Worm (Caenorhabditis elegans) whole organism, midembryonic: ENCODE results near the gene nhr-93.
"Not testable (repeated sequence)": the region's sequence is repeated elsewhere in the genome, so short reads cannot be mapped to it uniquely, and the experiment has no call there.

Experiments used
- T22C8.4 ChIP-seq: fragments of 200-800 bp; sonication (Bioruptor generic); IDR thresholded peaks from 2 replicates; pipeline ENCODE4 v1.3.6; 2022; ENCODE audit warnings: missing genetic modification characterization, missing compliant biosample characterization
- cog-1 ChIP-seq: sonication (generic microtip); optimal IDR thresholded peaks from 2 replicates; lab custom pipeline; 2016; ENCODE audit warnings: missing genetic modification characterization, missing compliant biosample characterization
- flt-1 ChIP-seq: fragments of 200-800 bp; sonication (Bioruptor generic); IDR thresholded peaks from 2 replicates; pipeline ENCODE4 v1.3.6; 2022; ENCODE audit warnings: missing genetic modification characterization, missing compliant biosample characterization
- klf-2 ChIP-seq: fragments of 200-800 bp; sonication (Bioruptor generic); conservative IDR thresholded peaks from 2 replicates; pipeline ENCODE4 v1.3.6; 2022; ENCODE audit warnings: missing genetic modification reagents, missing genetic modification characterization, missing compliant biosample characterization
- med-1 ChIP-seq: sonication (generic microtip); optimal IDR thresholded peaks from 2 replicates; lab custom pipeline; 2017; ENCODE audit warnings: missing genetic modification characterization, mild to moderate bottlenecking, missing compliant biosample characterization, antibody characterized with exemption, missing genetic modification reagents; ENCODE audit not compliant: insufficient read depth
- ref-1 ChIP-seq: fragments of 200-800 bp; sonication (Bioruptor generic); conservative IDR thresholded peaks from 2 replicates; pipeline ENCODE4 v1.3.6; 2022; ENCODE audit warnings: missing genetic modification reagents, missing genetic modification characterization, missing compliant biosample characterization
- tab-1 ChIP-seq: fragments of 200-800 bp; sonication (Bioruptor generic); IDR thresholded peaks from 2 replicates; pipeline ENCODE4 v1.3.6; 2022; ENCODE audit warnings: missing genetic modification characterization, missing compliant biosample characterization
- ztf-23 ChIP-seq: fragments of 200-800 bp; sonication (Bioruptor generic); IDR thresholded peaks from 2 replicates; pipeline ENCODE4 v1.3.6; 2022; ENCODE audit warnings: missing genetic modification reagents, missing genetic modification characterization, missing compliant biosample characterization
- ztf-29 ChIP-seq: fragments of 200-800 bp; sonication (Bioruptor generic); IDR thresholded peaks from 2 replicates; pipeline ENCODE4 v1.3.6; 2022; ENCODE audit warnings: missing genetic modification reagents, missing genetic modification characterization, missing compliant biosample characterization

nhr-93 gene

ce11 chrV:3579248-3579647 lies 41.0 kb upstream of the nhr-93 start:
- TF ChIP-seq T22C8.4 (GFP tag; lab: Robert Waterston, UW), result no peak
- TF ChIP-seq ztf-29 (GFP tag; lab: Robert Waterston, UW), result no peak
- no peak for TF ChIP-seq ztf-23 (GFP tag; lab: Robert Waterston, UW)
- no peak for TF ChIP-seq flt-1 (GFP tag; lab: Robert Waterston, UW)
- TF ChIP-seq tab-1 (GFP tag; lab: Robert Waterston, UW), result no peak
- TF ChIP-seq klf-2, result no peak
- no peak for TF ChIP-seq med-1 (GFP tag; lab: Kevin White, UChicago)
- no peak for TF ChIP-seq cog-1
- no peak for TF ChIP-seq ref-1 (GFP tag; lab: Robert Waterston, UW)

DNA sequence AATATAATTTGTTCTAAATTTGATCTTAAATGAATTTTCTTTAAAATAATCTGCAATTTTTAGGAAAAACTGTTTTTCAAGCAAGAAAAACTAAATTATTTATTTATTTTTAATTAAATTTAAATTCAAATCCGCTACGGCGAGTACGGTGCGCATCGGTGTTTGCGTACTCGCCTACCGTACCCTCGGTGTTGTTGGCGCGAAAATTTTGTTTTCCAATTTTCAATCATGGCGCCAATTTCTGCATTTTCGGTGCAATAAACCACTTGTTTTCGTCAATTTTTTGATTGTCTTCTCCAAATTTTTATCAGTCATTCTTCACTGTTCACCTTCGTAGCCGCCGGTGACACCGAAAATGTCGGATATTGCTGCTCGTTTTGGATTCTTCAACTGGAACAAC lies 40.6 kb upstream of the nhr-93 start, which contains the start of gene pygl-1:
TSS of gene pygl-1 (plus strand) at position 211 of the 400 bp plus-strand sequence.
- TF ChIP-seq ztf-23 (GFP tag; lab: Robert Waterston, UW), result no peak
- no peak for TF ChIP-seq ztf-29 (GFP tag; lab: Robert Waterston, UW)
- TF ChIP-seq flt-1 (GFP tag; lab: Robert Waterston, UW), result no peak
- TF ChIP-seq med-1 (GFP tag; lab: Kevin White, UChicago), result no peak
- TF ChIP-seq T22C8.4 (GFP tag; lab: Robert Waterston, UW), result no peak
- no peak for TF ChIP-seq tab-1 (GFP tag; lab: Robert Waterston, UW)
- no peak for TF ChIP-seq cog-1
- TF ChIP-seq ref-1 (GFP tag; lab: Robert Waterston, UW), result no peak

DNA sequence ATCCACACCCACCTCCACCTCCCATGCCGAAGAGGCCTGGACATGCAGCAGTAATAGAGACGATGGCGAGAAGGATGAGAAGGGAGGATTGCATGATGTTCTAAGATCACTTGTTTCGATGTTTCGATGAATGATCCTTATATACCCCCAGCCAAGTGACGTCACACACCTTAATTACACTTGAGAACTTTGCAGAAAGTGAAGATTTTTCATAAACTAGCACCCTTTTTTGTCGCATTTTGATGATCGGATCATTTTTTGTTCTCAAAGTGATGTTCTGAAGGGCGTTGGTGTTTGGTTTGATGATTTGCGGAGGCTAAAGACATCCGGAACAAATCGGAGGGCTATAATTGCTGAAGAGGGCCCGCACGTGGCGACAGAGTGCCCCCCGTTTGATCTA lies 37.6 kb upstream of the nhr-93 start, which contains the start of gene grl-27:
TSS of gene grl-27 (minus strand) at position 101 of the 400 bp plus-strand sequence.
- TF ChIP-seq T22C8.4 (GFP tag; lab: Robert Waterston, UW), result no peak
- no peak for TF ChIP-seq tab-1 (GFP tag; lab: Robert Waterston, UW)
- no peak for TF ChIP-seq cog-1
- TF ChIP-seq ztf-29 (GFP tag; lab: Robert Waterston, UW), result no peak

ce11 chrV:3572408-3572807 lies 34.2 kb upstream of the nhr-93 start, which contains the start of gene F40C5.1:
TSS of gene F40C5.1 (plus strand) at chrV:3572708.
- not testable (repeated sequence) for TF ChIP-seq T22C8.4 (GFP tag; lab: Robert Waterston, UW); ref-1 (GFP tag; lab: Robert Waterston, UW); med-1 (GFP tag; lab: Kevin White, UChicago)

ce11 chrV:3570695-3571094 lies 32.5 kb upstream of the nhr-93 start, which contains the start of gene F40C5.2:
TSS of gene F40C5.2 (plus strand) at chrV:3570995.
- not testable (repeated sequence) for TF ChIP-seq tab-1, flt-1, ref-1 (GFP tag; lab: Robert Waterston, UW)

DNA sequence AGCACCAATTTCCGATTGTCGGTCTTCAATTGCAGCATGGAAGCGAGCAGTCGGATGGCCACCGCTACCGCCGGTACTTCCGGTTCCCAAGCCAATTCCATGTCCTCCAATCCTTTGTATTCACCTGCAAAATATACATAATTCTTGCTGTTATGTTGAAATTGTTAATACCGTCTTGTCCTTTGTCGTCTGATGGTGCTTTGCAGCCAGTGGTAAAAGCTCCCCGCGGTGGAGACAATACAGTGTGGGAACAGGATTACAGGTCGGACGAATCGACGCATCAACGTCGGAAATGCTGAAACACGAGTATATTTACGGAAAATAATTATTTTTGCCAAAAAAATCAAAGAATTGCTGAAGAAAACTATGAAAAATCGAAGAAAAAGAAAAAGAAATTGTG lies 26.1 kb upstream of the nhr-93 start, which contains the start of gene T24A6.17:
TSS of gene T24A6.17 (minus strand) at position 101 of the 400 bp plus-strand sequence.
- not testable (repeated sequence) for TF ChIP-seq ztf-29 (GFP tag; lab: Robert Waterston, UW); klf-2; flt-1 (GFP tag; lab: Robert Waterston, UW)

DNA sequence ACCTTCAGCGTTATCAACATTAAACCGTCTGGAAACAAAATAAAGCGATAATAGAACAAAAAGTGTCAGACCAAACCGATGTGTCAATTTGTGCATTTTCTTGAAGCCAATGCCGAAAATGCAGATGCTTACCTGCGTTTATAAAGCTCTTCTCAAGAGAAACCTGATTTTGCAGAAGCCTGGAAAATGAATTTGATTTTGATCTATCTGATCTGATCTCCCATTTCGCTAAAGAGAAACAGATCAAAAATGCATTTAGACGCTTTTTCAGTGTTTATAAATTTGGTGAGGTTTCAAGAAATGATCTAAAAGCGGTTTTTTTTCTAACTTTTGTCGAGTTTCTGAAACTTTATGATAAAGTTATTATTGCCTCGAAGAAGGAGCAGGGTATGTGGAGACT lies 24.6 kb upstream of the nhr-93 start, which contains the start of gene T24A6.16:
TSS of gene T24A6.16 (minus strand) at position 101 of the 400 bp plus-strand sequence.
- not testable (repeated sequence) for TF ChIP-seq ztf-23 (GFP tag; lab: Robert Waterston, UW); med-1 (GFP tag; lab: Kevin White, UChicago); tab-1 (GFP tag; lab: Robert Waterston, UW)

- not testable (repeated sequence) for TF ChIP-seq ztf-29 (GFP tag; lab: Robert Waterston, UW); ztf-23 (GFP tag; lab: Robert Waterston, UW); klf-2
Observed at ce11 chrV:3558744-3559143, 20.5 kb upstream of the nhr-93 start, which contains the start of gene T24A6.1. TSS of gene T24A6.1 (plus strand) at chrV:3559044.

ce11 chrV:3557422-3557821 lies 19.2 kb upstream of the nhr-93 start, which contains the start of gene grl-31:
TSS of gene grl-31 (minus strand) at chrV:3557778.
- no peak for TF ChIP-seq klf-2
- no peak for TF ChIP-seq flt-1 (GFP tag; lab: Robert Waterston, UW)
- TF ChIP-seq T22C8.4 (GFP tag; lab: Robert Waterston, UW), result no peak
- no peak for TF ChIP-seq ztf-23 (GFP tag; lab: Robert Waterston, UW)
- TF ChIP-seq ref-1 (GFP tag; lab: Robert Waterston, UW), result no peak
- TF ChIP-seq med-1 (GFP tag; lab: Kevin White, UChicago), result no peak
- no peak for TF ChIP-seq tab-1 (GFP tag; lab: Robert Waterston, UW)
- no peak for TF ChIP-seq ztf-29 (GFP tag; lab: Robert Waterston, UW)
- no peak for TF ChIP-seq cog-1

- TF ChIP-seq med-1 (GFP tag; lab: Kevin White, UChicago) (no peak), ztf-29 (GFP tag; lab: Robert Waterston, UW) (no peak), cog-1 (no peak), tab-1 (GFP tag; lab: Robert Waterston, UW) (no peak), T22C8.4 (GFP tag; lab: Robert Waterston, UW) (no peak), ztf-23 (GFP tag; lab: Robert Waterston, UW) (no peak), klf-2 (no peak), ref-1 (GFP tag; lab: Robert Waterston, UW) (no peak), flt-1 (GFP tag; lab: Robert Waterston, UW) (no peak)
Observed at ce11 chrV:3555986-3556385, 17.8 kb upstream of the nhr-93 start, which contains the start of gene grl-30. TSS of gene grl-30 (plus strand) at chrV:3556286.
